Worm (Caenorhabditis elegans) whole organism, L4/young adult: ENCODE data around the gene R12B2.6.

Source experiments
- W03F9.2 ChIP-seq: fragments of 150-350 bp; optimal IDR thresholded peaks from 2 replicates; lab custom pipeline; 2014; ENCODE audit warnings: missing biosample characterization, missing genetic modification characterization
- dao-5 ChIP-seq: sonication (generic microtip); optimal IDR thresholded peaks from 2 replicates; lab custom pipeline; 2016; ENCODE audit warnings: missing genotype, missing genetic modification characterization, moderate library complexity, missing compliant biosample characterization
- him-1 ChIP-seq: sonication (generic microtip); optimal IDR thresholded peaks from 2 replicates; lab custom pipeline; 2016; ENCODE audit warnings: missing genotype, missing genetic modification reagents, missing genetic modification characterization, missing compliant biosample characterization

Gene R12B2.6

DNA sequence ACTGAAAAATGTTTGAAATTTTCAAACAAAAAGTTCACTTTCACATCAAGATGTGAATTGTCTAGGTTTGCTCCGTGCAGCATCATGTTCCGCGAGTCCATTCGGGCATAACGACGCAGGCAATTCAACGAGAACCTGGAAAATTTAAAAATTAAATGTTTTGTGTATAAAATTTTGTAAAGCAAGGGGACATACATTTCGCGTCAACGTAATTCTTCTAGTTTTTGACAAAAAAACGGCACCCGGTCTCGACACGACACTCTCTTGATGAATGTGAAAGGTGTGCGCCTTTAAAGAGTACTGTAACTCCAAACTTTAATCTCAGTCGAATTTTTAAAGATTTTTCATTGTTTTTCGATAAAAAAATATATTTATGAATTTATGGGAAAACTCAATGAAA, at the start of gene R12B2.6:
R12B2.6 (minus strand) TSS at position 101 of the 400 bp plus-strand sequence.
- TF ChIP-seq W03F9.2 (tag; lab: Kevin White, UChicago) (no peak), dao-5 (no peak), him-1 (tag; lab: Kevin White, UChicago) (no peak)

DNA sequence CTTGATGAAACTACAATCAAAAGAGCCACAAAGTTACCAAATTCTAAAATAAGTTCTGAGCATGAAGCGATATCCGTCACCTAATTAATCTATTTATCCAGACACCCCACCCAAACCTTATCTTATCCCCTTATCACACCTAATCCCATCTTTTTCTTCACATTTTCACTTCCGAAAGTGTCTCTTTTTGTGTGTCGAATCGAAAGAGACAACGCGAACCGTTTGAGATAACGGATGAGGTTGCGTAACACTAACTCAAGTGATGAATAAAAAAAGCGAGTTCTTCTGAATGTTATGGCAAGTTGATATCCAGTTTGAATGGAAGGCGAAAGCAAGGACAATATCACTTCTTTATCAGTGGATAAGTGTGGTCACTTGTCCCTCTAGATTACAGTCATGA, 49.6 kb upstream of the R12B2.6 start:
- TF ChIP-seq W03F9.2 (tag; lab: Kevin White, UChicago) (no peak), dao-5 (no peak), him-1 (tag; lab: Kevin White, UChicago) (no peak)

ce11 chrIII:5882823-5883222, 48.9 kb upstream of the R12B2.6 start, which contains the start of gene F01F1.14:
TSS of gene F01F1.14 (minus strand) at chrIII:5882923.
- no peak for TF ChIP-seq dao-5
- TF ChIP-seq W03F9.2 (tag; lab: Kevin White, UChicago): no peak
- TF ChIP-seq him-1 (tag; lab: Kevin White, UChicago): no peak

DNA sequence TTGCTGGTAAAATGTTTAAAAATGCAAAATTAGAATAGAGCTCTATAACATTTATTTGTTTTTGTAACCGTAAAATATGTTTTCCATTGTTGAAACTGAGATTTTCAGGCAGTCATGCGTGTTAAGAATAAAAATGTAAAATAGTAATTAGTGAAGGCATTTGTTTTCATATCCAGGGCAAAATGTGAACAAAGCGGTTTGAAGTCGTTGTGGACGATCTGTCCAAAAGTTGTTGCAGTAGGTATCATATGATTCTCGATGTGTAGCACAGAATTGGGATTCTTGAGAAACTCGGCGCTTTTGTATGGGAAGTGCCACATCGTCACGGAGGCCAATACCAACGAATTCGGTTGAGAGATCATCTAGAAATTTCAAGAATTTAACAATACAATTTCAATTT, 48.3 kb upstream of the R12B2.6 start:
- TF ChIP-seq W03F9.2 (tag; lab: Kevin White, UChicago) (no peak), dao-5 (no peak), him-1 (tag; lab: Kevin White, UChicago) (no peak)

- TF ChIP-seq him-1 (tag; lab: Kevin White, UChicago): no peak
- no peak for TF ChIP-seq dao-5
- no peak for TF ChIP-seq W03F9.2 (tag; lab: Kevin White, UChicago)
Measured at ce11 chrIII:5879291-5879968, 45.5 kb upstream of the R12B2.6 start, which contains the start of gene hpo-10. TSS of gene hpo-10 (plus strand) at chrIII:5879489.

- no peak for TF ChIP-seq W03F9.2 (tag; lab: Kevin White, UChicago)
- no peak for TF ChIP-seq dao-5
- TF ChIP-seq him-1 (tag; lab: Kevin White, UChicago): no peak
Measured at ce11 chrIII:5878215-5878614, 44.3 kb upstream of the R12B2.6 start, which contains the start of the genes mig-21 and F01F1.2. TSS of gene mig-21 (minus strand) at chrIII:5878380. TSS of gene F01F1.2 (plus strand) at chrIII:5878554.

DNA sequence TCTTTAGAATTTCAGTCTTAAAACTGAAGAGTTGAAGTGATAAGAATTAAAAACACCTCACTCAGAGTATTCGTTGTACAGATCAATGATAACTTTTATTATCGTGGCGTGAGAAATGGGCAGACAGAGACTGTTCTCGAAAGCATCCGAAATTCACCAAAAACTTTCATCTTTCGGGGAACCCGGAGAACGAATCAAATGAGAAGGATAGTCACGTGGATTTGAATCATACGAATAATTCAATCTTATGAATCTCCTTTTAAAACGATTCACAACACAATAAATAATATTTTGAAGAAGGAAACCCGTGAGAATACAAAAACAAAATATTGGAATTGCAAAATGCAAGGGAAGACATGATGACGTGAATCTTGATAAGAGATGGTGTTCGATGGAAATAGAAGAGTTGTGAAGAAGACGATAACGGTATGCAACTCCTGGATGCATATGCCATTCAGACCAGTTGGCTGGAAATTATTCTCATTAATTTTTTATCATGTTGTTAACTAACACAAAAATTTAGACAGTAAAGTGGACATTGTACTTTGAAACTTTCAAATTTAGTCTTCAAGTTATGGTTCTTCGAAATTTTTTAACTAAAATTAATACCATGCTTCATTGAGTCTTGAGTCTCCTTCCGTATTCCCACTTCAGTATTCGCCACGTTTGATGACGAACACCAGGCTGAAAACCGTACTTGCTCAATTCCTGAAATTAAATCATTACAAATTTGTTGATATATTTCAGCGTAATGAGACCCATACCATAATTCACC, 43.1 kb upstream of the R12B2.6 start:
- TF ChIP-seq W03F9.2 (tag; lab: Kevin White, UChicago): no peak

DNA sequence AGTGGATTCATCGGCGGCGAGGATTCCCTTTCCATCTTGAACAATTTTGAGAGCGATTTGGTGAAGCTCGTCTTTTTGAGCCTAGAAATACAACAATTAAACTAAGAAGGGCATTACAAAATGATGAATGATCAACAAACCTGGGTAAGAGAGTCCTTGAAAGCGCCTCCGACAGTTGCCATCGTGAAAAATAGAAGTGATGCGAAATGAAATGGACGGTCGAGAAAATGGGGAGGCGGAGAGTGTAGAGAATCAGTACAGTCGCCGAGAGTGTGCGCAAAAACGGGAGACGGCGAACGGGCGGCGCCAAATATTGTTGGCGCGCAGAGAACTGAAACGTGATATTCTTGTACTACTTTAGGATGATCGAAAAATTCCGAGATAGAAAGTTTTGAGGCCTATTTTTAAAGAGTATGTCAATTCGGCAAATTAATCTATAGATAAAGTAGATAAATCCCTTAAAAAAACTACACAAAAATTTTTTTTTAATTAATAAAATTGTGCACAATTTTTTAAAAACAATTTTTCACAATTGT, 42.3 kb upstream of the R12B2.6 start, which contains the start of gene aldo-2:
aldo-2 (minus strand) TSS at position 486 of the 536 bp plus-strand sequence.
- TF ChIP-seq him-1 (tag; lab: Kevin White, UChicago): no peak
- TF ChIP-seq W03F9.2 (tag; lab: Kevin White, UChicago): no peak
- TF ChIP-seq dao-5: no peak

ce11 chrIII:5875705-5876104, 41.8 kb upstream of the R12B2.6 start:
- TF ChIP-seq him-1 (tag; lab: Kevin White, UChicago) (no peak), W03F9.2 (tag; lab: Kevin White, UChicago) (no peak), dao-5 (no peak)

DNA sequence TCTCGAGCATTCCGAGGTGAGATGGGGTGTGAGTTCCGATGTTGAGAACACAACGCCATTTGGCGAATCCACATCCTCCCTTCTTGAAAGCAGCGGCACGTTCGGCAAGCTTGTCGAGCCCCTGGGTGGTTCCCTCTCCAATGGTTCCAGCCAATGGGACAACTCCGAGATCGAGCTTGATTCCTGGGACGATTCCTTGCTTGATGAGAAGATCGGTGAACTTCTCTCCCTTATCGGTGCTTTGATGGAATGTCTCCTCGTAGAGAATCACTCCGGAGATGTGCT, 41.4 kb upstream of the R12B2.6 start:
- TF ChIP-seq dao-5: no peak
- no peak for TF ChIP-seq him-1 (tag; lab: Kevin White, UChicago)
- no peak for TF ChIP-seq W03F9.2 (tag; lab: Kevin White, UChicago)

- TF ChIP-seq him-1 (tag; lab: Kevin White, UChicago): no peak
Measured at ce11 chrIII:5874664-5875417, 40.9 kb upstream of the R12B2.6 start.

ce11 chrIII:5874263-5874662, 40.3 kb upstream of the R12B2.6 start:
- no peak for TF ChIP-seq him-1 (tag; lab: Kevin White, UChicago)
- no peak for TF ChIP-seq W03F9.2 (tag; lab: Kevin White, UChicago)
- TF ChIP-seq dao-5: no peak

DNA sequence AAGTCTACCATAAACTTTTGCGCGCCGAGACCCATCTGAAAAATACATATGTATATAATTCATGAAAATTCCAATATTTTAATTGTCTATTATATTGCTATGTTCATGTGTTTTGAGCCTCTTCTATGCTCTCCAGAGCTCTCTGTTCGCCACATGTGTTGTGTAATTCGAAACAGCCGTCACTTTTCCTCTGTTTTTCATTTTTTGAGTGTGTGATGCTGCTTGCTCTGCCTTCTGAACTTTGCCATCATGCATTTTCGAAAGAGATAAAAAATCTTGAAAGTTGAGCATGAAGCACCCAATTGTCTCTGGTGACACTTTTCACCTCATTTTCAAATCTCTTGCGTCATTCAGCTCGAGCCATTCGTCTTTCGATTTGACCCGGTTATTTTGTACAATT, 38.3 kb upstream of the R12B2.6 start:
- TF ChIP-seq dao-5 (no peak), him-1 (tag; lab: Kevin White, UChicago) (no peak), W03F9.2 (tag; lab: Kevin White, UChicago) (no peak)

DNA sequence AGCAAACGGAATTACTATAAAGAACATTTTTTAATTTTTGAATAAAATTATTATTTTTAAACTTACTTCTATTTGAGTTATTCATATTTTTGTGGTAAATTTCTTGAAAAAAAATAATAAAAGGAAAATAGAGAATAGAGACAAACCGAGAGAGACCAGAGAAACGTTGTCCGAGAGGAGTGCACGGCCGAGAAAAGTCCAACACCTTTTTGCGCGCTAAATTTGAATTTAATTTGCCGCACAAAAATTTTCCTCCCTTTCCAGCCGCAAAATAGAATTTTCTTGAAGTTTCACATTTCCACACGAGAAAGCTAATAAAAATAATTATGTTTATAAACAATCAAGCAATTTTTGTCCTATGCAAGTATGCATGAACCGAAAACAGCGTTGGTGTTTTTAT, 37.8 kb upstream of the R12B2.6 start, which contains the start of the genes F01F1.11 and F01F1.3:
F01F1.11 (minus strand) TSS at position 118 of the 400 bp plus-strand sequence.
F01F1.3 (plus strand) TSS at position 179 of the 400 bp plus-strand sequence.
- TF ChIP-seq dao-5 (no peak), W03F9.2 (tag; lab: Kevin White, UChicago) (peak; percentile 69)
